Worm (Caenorhabditis elegans) whole organism, young adult: Measurements from ENCODE around the gene C05G5.1.
A peak's percentile ranks its signal among the peaks of the same experiment; 100 is the strongest.

Experiments used
- B0035.1 ChIP-seq: sonication (generic microtip); optimal IDR thresholded peaks from 2 replicates; lab custom pipeline; 2016; ENCODE audit warnings: missing genetic modification characterization, mild to moderate bottlenecking, missing compliant biosample characterization, missing genotype, missing genetic modification reagents
- B0261.1 ChIP-seq: sonication (generic microtip); optimal IDR thresholded peaks from 2 replicates; lab custom pipeline; 2016; ENCODE audit warnings: mild to moderate bottlenecking, missing genetic modification characterization, moderate library complexity, missing compliant biosample characterization
- F10E7.11 ChIP-seq: sonication (generic microtip); optimal IDR thresholded peaks from 2 replicates; lab custom pipeline; 2017; ENCODE audit warnings: mild to moderate bottlenecking, missing genetic modification characterization, moderate library complexity, missing compliant biosample characterization
- F57A8.1 ChIP-seq: fragments of 200-800 bp; sonication (Bioruptor generic); optimal IDR thresholded peaks from 2 replicates; lab custom pipeline; 2018; ENCODE audit warnings: mild to moderate bottlenecking, missing genetic modification characterization, moderate library complexity, missing compliant biosample characterization
- K11D2.4 ChIP-seq: fragments of 200-800 bp; sonication (Bioruptor generic); IDR thresholded peaks from 2 replicates; pipeline ENCODE4 v1.3.6; 2022; ENCODE audit warnings: missing genetic modification reagents, missing genetic modification characterization, missing compliant biosample characterization
- K12H6.12 ChIP-seq: fragments of 200-800 bp; sonication (Bioruptor generic); optimal IDR thresholded peaks from 2 replicates; lab custom pipeline; 2018; ENCODE audit warnings: mild to moderate bottlenecking, missing genetic modification characterization, missing compliant biosample characterization
- T07F8.4 ChIP-seq: sonication (generic microtip); optimal IDR thresholded peaks from 2 replicates; lab custom pipeline; 2016; ENCODE audit warnings: mild to moderate bottlenecking, missing genetic modification characterization, moderate library complexity, missing compliant biosample characterization
- Y53F4B.3 ChIP-seq: fragments of 200-800 bp; sonication (Bioruptor generic); IDR thresholded peaks from 2 replicates; pipeline ENCODE4 v1.3.6; 2022; ENCODE audit warnings: missing genetic modification reagents, missing genetic modification characterization, missing compliant biosample characterization
- Y53G8AR.9 ChIP-seq: fragments of 200-800 bp; sonication (Bioruptor generic); conservative IDR thresholded peaks from 2 replicates; pipeline ENCODE4 v1.3.6; 2022; ENCODE audit warnings: missing genetic modification reagents, missing genetic modification characterization, missing compliant biosample characterization
- Y67H2A.10 ChIP-seq: fragments of 200-800 bp; sonication (Bioruptor generic); conservative IDR thresholded peaks from 2 replicates; pipeline ENCODE4 v1.3.6; 2022; ENCODE audit warnings: missing genetic modification reagents, missing genetic modification characterization, missing compliant biosample characterization
- akir-1 ChIP-seq: fragments of 200-800 bp; sonication (Bioruptor generic); optimal IDR thresholded peaks from 2 replicates; lab custom pipeline; 2018; ENCODE audit warnings: mild to moderate bottlenecking, missing genetic modification characterization, moderate library complexity, missing compliant biosample characterization
- atf-7 ChIP-seq: sonication (generic microtip); optimal IDR thresholded peaks from 2 replicates; lab custom pipeline; 2017; ENCODE audit warnings: mild to moderate bottlenecking, missing genetic modification characterization, missing compliant biosample characterization
- athp-1 ChIP-seq: sonication (generic microtip); optimal IDR thresholded peaks from 2 replicates; lab custom pipeline; 2017; ENCODE audit warnings: mild to moderate bottlenecking, missing genetic modification characterization, missing compliant biosample characterization
- attf-3 ChIP-seq: fragments of 200-800 bp; sonication (Bioruptor generic); conservative IDR thresholded peaks from 2 replicates; pipeline ENCODE4 v1.3.6; 2022; ENCODE audit warnings: missing genetic modification reagents, missing genetic modification characterization, missing compliant biosample characterization
- cebp-2 ChIP-seq: fragments of 200-800 bp; sonication (Bioruptor generic); IDR thresholded peaks from 2 replicates; pipeline ENCODE4 v1.3.6; 2022; ENCODE audit warnings: missing genetic modification characterization, missing compliant biosample characterization
- ceh-100 ChIP-seq: fragments of 200-800 bp; sonication (Bioruptor generic); IDR thresholded peaks from 2 replicates; pipeline ENCODE4 v1.3.6; 2022; ENCODE audit warnings: missing genetic modification reagents, missing genetic modification characterization, missing compliant biosample characterization
- ceh-40 ChIP-seq: fragments of 200-800 bp; sonication (Bioruptor generic); IDR thresholded peaks from 2 replicates; pipeline ENCODE4 v1.3.6; 2022; ENCODE audit warnings: missing genetic modification characterization, missing compliant biosample characterization
- chd-7 ChIP-seq: sonication (generic microtip); optimal IDR thresholded peaks from 2 replicates; lab custom pipeline; 2016; ENCODE audit warnings: mild to moderate bottlenecking, missing genetic modification characterization, moderate library complexity, missing compliant biosample characterization
- egl-44 ChIP-seq: fragments of 200-800 bp; sonication (Bioruptor generic); IDR thresholded peaks from 2 replicates; pipeline ENCODE4 v1.3.6; 2022; ENCODE audit warnings: missing genetic modification reagents, missing genetic modification characterization, missing compliant biosample characterization
- gei-17 ChIP-seq: fragments of 200-800 bp; sonication (Bioruptor generic); optimal IDR thresholded peaks from 2 replicates; lab custom pipeline; 2018; ENCODE audit warnings: mild to moderate bottlenecking, missing genetic modification characterization, missing compliant biosample characterization
- hlh-26 ChIP-seq: fragments of 200-800 bp; sonication (Bioruptor generic); conservative IDR thresholded peaks from 2 replicates; pipeline ENCODE4 v1.3.6; 2022; ENCODE audit warnings: missing genetic modification reagents, missing genetic modification characterization, missing compliant biosample characterization
- hmg-1.2 ChIP-seq: fragments of 200-800 bp; sonication (Bioruptor generic); IDR thresholded peaks from 2 replicates; pipeline ENCODE4 v1.3.6; 2022; ENCODE audit warnings: missing genetic modification reagents, missing genetic modification characterization, missing compliant biosample characterization
- hmg-20 ChIP-seq: fragments of 200-800 bp; sonication (Bioruptor generic); IDR thresholded peaks from 2 replicates; pipeline ENCODE4 v1.3.6; 2022; ENCODE audit warnings: missing genetic modification reagents, missing genetic modification characterization, missing compliant biosample characterization
- let-526 ChIP-seq: fragments of 200-800 bp; sonication (Bioruptor generic); IDR thresholded peaks from 2 replicates; pipeline ENCODE4 v1.3.6; 2022; ENCODE audit warnings: missing genetic modification reagents, missing genetic modification characterization, missing compliant biosample characterization
- lin-26 ChIP-seq: fragments of 200-800 bp; sonication (Bioruptor generic); IDR thresholded peaks from 2 replicates; pipeline ENCODE4 v1.3.6; 2022; ENCODE audit warnings: missing genetic modification reagents, missing genetic modification characterization, missing compliant biosample characterization
- lin-35 ChIP-seq, 3 experiments: fragments of 150-350 bp in 2 of 3; sonication (generic microtip) in 1 of 3; optimal IDR thresholded peaks; 2 replicates each; lab custom pipeline; 2014 to 2018; ENCODE audit warnings: missing biosample characterization in 3 of 3, missing genetic modification characterization in 3 of 3, missing genetic modification reagents in 3 of 3
- lin-54 ChIP-seq: fragments of 200-800 bp; sonication (Bioruptor generic); optimal IDR thresholded peaks from 2 replicates; lab custom pipeline; 2018; ENCODE audit warnings: mild to moderate bottlenecking, missing genetic modification characterization, missing compliant biosample characterization
- lir-1 ChIP-seq: fragments of 200-800 bp; sonication (Bioruptor generic); conservative IDR thresholded peaks from 2 replicates; pipeline ENCODE4 v1.3.6; 2022; ENCODE audit warnings: missing genetic modification reagents, missing genetic modification characterization, missing compliant biosample characterization
- madf-10 ChIP-seq: sonication (generic microtip); optimal IDR thresholded peaks from 2 replicates; lab custom pipeline; 2016; ENCODE audit warnings: mild to moderate bottlenecking, missing genetic modification characterization, missing compliant biosample characterization
- nfyb-1 ChIP-seq: fragments of 200-800 bp; sonication (Bioruptor generic); IDR thresholded peaks from 2 replicates; pipeline ENCODE4 v1.3.6; 2022; ENCODE audit warnings: missing genetic modification reagents, missing genetic modification characterization, missing compliant biosample characterization
- nhr-80 ChIP-seq: sonication (generic microtip); optimal IDR thresholded peaks from 2 replicates; lab custom pipeline; 2016; ENCODE audit warnings: missing genetic modification characterization, missing compliant biosample characterization
- nhr-90 ChIP-seq: sonication (generic microtip); optimal IDR thresholded peaks from 2 replicates; lab custom pipeline; 2016; ENCODE audit warnings: missing genotype, mild to moderate bottlenecking, missing genetic modification characterization, missing compliant biosample characterization
- pbrm-1 ChIP-seq: fragments of 200-800 bp; sonication (Bioruptor generic); IDR thresholded peaks from 2 replicates; pipeline ENCODE4 v1.3.6; 2022; ENCODE audit warnings: missing genetic modification reagents, missing genetic modification characterization, missing compliant biosample characterization
- rpc-1 ChIP-seq, 2 experiments: fragments of 150-350 bp in 1 of 2; sonication (generic microtip) in 1 of 2; optimal IDR thresholded peaks; 2 replicates each; lab custom pipeline; 2014 to 2018; ENCODE audit warnings: missing biosample characterization in 1 of 2, missing genetic modification characterization in 1 of 2, missing genetic modification reagents in 1 of 2, missing genotype in 1 of 2
- snpc-1.1 ChIP-seq: sonication (generic microtip); optimal IDR thresholded peaks from 2 replicates; lab custom pipeline; 2017; ENCODE audit warnings: missing genetic modification characterization, mild to moderate bottlenecking, missing compliant biosample characterization, antibody characterized with exemption, moderate library complexity, missing genotype, missing genetic modification reagents; ENCODE audit not compliant: insufficient read depth
- snpc-4 ChIP-seq, 5 experiments: fragments of 150-350 bp in 1 of 5; sonication (generic microtip) in 4 of 5; optimal IDR thresholded peaks; 2 replicates each; lab custom pipeline; 2014 to 2018; ENCODE audit warnings: missing genetic modification characterization in 5 of 5, missing biosample characterization in 3 of 5, antibody characterized with exemption in 2 of 5, mild to moderate bottlenecking in 2 of 5, missing compliant biosample characterization in 2 of 5, missing genotype in 2 of 5, moderate library complexity in 2 of 5, missing genetic modification reagents in 1 of 5
- unc-130 ChIP-seq: sonication (generic microtip); optimal IDR thresholded peaks from 2 replicates; lab custom pipeline; 2016; ENCODE audit warnings: missing genetic modification reagents, missing genetic modification characterization, missing compliant biosample characterization
- zfh-2 ChIP-seq: fragments of 200-800 bp; sonication (Bioruptor generic); conservative IDR thresholded peaks from 2 replicates; pipeline ENCODE4 v1.3.6; 2022; ENCODE audit warnings: missing genetic modification reagents, missing genetic modification characterization, missing compliant biosample characterization
- ztf-22 ChIP-seq: fragments of 200-800 bp; sonication (Bioruptor generic); optimal IDR thresholded peaks from 2 replicates; lab custom pipeline; 2018; ENCODE audit warnings: mild to moderate bottlenecking, missing genetic modification characterization, moderate library complexity, missing compliant biosample characterization
- ztf-26 ChIP-seq: sonication (generic microtip); optimal IDR thresholded peaks from 2 replicates; lab custom pipeline; 2017; ENCODE audit warnings: missing genetic modification characterization, missing compliant biosample characterization

The C05G5.1 gene

DNA sequence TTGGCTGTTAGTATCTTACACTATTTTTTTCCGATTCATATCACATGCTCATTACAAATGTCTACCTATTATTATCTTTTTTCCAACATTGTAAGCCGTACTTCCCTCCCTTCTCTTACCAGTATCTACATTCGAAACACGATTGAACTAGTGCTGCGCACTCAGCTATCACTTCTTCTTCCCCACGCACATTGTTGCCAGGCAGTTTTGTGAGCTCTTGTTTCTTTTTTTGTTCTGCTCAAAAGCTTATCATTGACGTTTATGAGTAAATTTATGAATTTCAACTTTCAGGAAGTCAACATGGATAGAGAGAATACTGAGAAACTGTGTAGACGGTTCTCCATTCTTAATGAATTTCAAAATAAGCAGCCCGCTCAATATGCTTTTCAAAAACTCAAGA is 18.8 kb downstream of the C05G5.1 start, which contains the start of gene F33C8.2 (continued):
- TF ChIP-seq T07F8.4 (tag; lab: Kevin White, UChicago) (no peak), lin-54 (no peak), K12H6.12 (tag; lab: Kevin White, UChicago) (no peak), ceh-100 (GFP tag; lab: Robert Waterston, UW) (no peak), Y53G8AR.9 (GFP tag; lab: Robert Waterston, UW) (no peak)

- TF ChIP-seq snpc-1.1 (tag; lab: Kevin White, UChicago): peak; percentile 64
- TF ChIP-seq rpc-1 (optimal IDR thresholded peaks at IDR 0.05; lab: Kevin White, UChicago): no peak
- TF ChIP-seq rpc-1 (tag; optimal IDR thresholded peaks at IDR 0.05; lab: Kevin White, UChicago): peak; percentile 35
- TF ChIP-seq snpc-4 (GFP tag; optimal IDR thresholded peaks at IDR 0.05; lab: Kevin White, UChicago): peak; percentile 76
- TF ChIP-seq snpc-4 (tag; optimal IDR thresholded peaks at IDR 0.05; lab: Kevin White, UChicago): peak in 3 of 4 experiments; percentile 46 to 85 (median 73)
- no peak for TF ChIP-seq let-526 (GFP tag; lab: Robert Waterston, UW)
Measured at ce11 chrX:14717782-14718181, 22.1 kb downstream of the C05G5.1 start.

- TF ChIP-seq snpc-4 (GFP tag; optimal IDR thresholded peaks at IDR 0.05; lab: Kevin White, UChicago) (no peak), snpc-4 (tag; optimal IDR thresholded peaks at IDR 0.05; lab: Kevin White, UChicago) (peak in 3 of 4 experiments; percentile 29 to 92 (median 91)), nhr-90 (tag; lab: Kevin White, UChicago) (no peak), akir-1 (GFP tag; lab: Kevin White, UChicago) (no peak), athp-1 (tag; lab: Kevin White, UChicago) (no peak), ceh-40 (GFP tag; lab: Robert Waterston, UW) (no peak), attf-3 (GFP tag; lab: Robert Waterston, UW) (no peak), hmg-1.2 (peak; percentile 37; the same call in 1 of the 2 replicates), ztf-26 (no peak), chd-7 (tag; lab: Kevin White, UChicago) (no peak), B0035.1 (no peak), madf-10 (tag; lab: Kevin White, UChicago) (no peak), B0261.1 (no peak), zfh-2 (GFP tag; lab: Robert Waterston, UW) (no peak)
Measured at ce11 chrX:14715459-14715858, 24.5 kb downstream of the C05G5.1 start.

- TF ChIP-seq nhr-80 (tag; lab: Kevin White, UChicago) (peak; percentile 5), hmg-1.2 (peak; percentile 71; the same call in 1 of the 2 replicates), K11D2.4 (GFP tag; lab: Robert Waterston, UW) (no peak)
Measured at ce11 chrX:14711168-14711629, 28.7 kb downstream of the C05G5.1 start, which contains the start of gene atrn-1. TSS of gene atrn-1 (plus strand) at chrX:14711579.

- TF ChIP-seq nfyb-1 (GFP tag; lab: Robert Waterston, UW): no peak
- TF ChIP-seq ztf-22 (GFP tag; lab: Kevin White, UChicago): no peak
- TF ChIP-seq pbrm-1: no peak
- TF ChIP-seq lin-35 (GFP tag; optimal IDR thresholded peaks at IDR 0.05; lab: Kevin White, UChicago): no peak
- no peak for TF ChIP-seq F10E7.11 (tag; lab: Kevin White, UChicago)
- TF ChIP-seq let-526 (GFP tag; lab: Robert Waterston, UW): no peak
- no peak for TF ChIP-seq F57A8.1 (GFP tag; lab: Kevin White, UChicago)
- no peak for TF ChIP-seq lin-26 (GFP tag; lab: Robert Waterston, UW)
- no peak for TF ChIP-seq Y67H2A.10 (GFP tag; lab: Robert Waterston, UW)
- no peak for TF ChIP-seq hlh-26 (GFP tag; lab: Robert Waterston, UW)
- no peak for TF ChIP-seq unc-130
- no peak for TF ChIP-seq gei-17 (GFP tag; lab: Kevin White, UChicago)
- no peak for TF ChIP-seq Y53F4B.3 (GFP tag; lab: Robert Waterston, UW)
- no peak for TF ChIP-seq hmg-20 (GFP tag; lab: Robert Waterston, UW)
- TF ChIP-seq atf-7 (tag; lab: Kevin White, UChicago): no peak
- no peak for TF ChIP-seq madf-10 (tag; lab: Kevin White, UChicago)
- TF ChIP-seq cebp-2 (GFP tag; lab: Robert Waterston, UW): no peak
- TF ChIP-seq lir-1: no peak
- no peak for TF ChIP-seq egl-44 (GFP tag; lab: Robert Waterston, UW)
- no peak for TF ChIP-seq rpc-1 (optimal IDR thresholded peaks at IDR 0.05; lab: Kevin White, UChicago)
- no peak for TF ChIP-seq rpc-1 (tag; optimal IDR thresholded peaks at IDR 0.05; lab: Kevin White, UChicago)
Measured at ce11 chrX:14709591-14709990, 30.3 kb downstream of the C05G5.1 start.
